Worm (Caenorhabditis elegans): ENCODE measurements around the gene anmt-3.

Gene anmt-3

DNA sequence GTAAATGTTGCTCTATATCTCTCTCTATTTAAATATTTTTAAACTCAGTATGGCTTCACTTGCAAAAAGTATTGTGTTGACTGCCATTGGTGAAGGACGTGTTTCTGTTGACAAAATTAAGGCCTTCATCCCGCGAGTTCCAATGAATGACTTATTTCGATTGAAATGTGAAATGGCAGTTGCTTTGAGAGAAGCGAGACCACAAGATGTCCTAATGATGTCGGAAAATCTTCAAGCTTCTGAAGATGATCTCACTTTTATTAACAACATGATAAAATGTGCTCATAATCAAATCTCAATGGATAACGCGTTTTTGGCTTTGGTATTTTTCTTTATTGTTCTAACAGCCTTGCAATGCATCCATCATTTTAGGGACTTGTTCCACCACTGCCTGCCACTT is 36.8 kb downstream of the anmt-3 start, which contains the start of gene ceh-75:
Gene ceh-75, plus strand, starts transcription at position 50 of the 400 bp plus-strand sequence.
- TF ChIP-seq sem-2 (GFP tag; optimal IDR thresholded peaks at IDR 0.05) = no peak
- no peak for TF ChIP-seq flh-1 (GFP tag; optimal IDR thresholded peaks at IDR 0.05)
- no peak for TF ChIP-seq mep-1 (tag; optimal IDR thresholded peaks at IDR 0.05)
- no peak for TF ChIP-seq elt-3 (tag; optimal IDR thresholded peaks at IDR 0.05)
- no peak for TF ChIP-seq pha-4 (tag; optimal IDR thresholded peaks at IDR 0.05)
- no peak for TF ChIP-seq lsy-2 (tag; optimal IDR thresholded peaks at IDR 0.05)
- TF ChIP-seq mab-5 (tag; optimal IDR thresholded peaks at IDR 0.05) = no peak
- TF ChIP-seq nhr-28 (tag; optimal IDR thresholded peaks at IDR 0.05) = no peak
- no peak for TF ChIP-seq ceh-83 (GFP tag; optimal IDR thresholded peaks at IDR 0.05)
- no peak for TF ChIP-seq bed-3 (GFP tag; optimal IDR thresholded peaks at IDR 0.05)
- no peak for TF ChIP-seq ceh-39 (tag; optimal IDR thresholded peaks at IDR 0.05)
- TF ChIP-seq hlh-1 (tag; optimal IDR thresholded peaks at IDR 0.05) = no peak
- TF ChIP-seq snpc-4 (tag; optimal IDR thresholded peaks at IDR 0.05) = no peak
- TF ChIP-seq zip-8 (tag; optimal IDR thresholded peaks at IDR 0.05) = no peak

DNA sequence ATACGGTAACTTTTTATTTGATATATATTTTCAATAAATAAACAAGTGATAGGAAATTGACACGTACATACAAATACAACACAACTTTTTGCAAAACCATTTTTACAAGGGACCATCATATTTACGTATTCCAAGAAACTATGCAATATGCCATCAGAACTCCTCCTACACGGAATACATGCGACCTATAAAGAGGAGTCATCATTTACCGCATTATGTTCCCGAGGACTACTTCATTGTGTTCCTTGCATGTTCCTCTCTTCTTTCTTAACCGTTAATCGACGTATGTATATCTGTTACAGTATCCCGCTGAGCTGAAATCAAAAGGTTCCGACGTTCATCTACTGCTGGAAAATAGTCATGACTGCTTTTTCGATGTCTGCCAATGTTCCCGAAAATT is 39.7 kb downstream of the anmt-3 start, which contains the start of gene C50H2.5:
Gene C50H2.5, plus strand, starts transcription at position 301 of the 400 bp plus-strand sequence.
- TF ChIP-seq elt-1 (tag; optimal IDR thresholded peaks at IDR 0.05; ENCODE audit: borderline replicate concordance, insufficient read depth) (no peak), mep-1 (tag; optimal IDR thresholded peaks at IDR 0.05) (no peak), lin-13 (tag; optimal IDR thresholded peaks at IDR 0.05) (no peak), ces-1 (GFP tag; optimal IDR thresholded peaks at IDR 0.05) (no peak), nhr-28 (tag; optimal IDR thresholded peaks at IDR 0.05) (no peak), unc-39 (tag; optimal IDR thresholded peaks at IDR 0.05) (no peak), nhr-2 (tag; optimal IDR thresholded peaks at IDR 0.05) (no peak), tbx-8 (GFP tag; optimal IDR thresholded peaks at IDR 0.05) (no peak), ceh-39 (tag; optimal IDR thresholded peaks at IDR 0.05) (no peak), cnd-1 (tag; optimal IDR thresholded peaks at IDR 0.05) (no peak), sptf-1 (tag; optimal IDR thresholded peaks at IDR 0.05) (no peak), zip-8 (tag; optimal IDR thresholded peaks at IDR 0.05) (no peak), drap-1 (GFP tag; optimal IDR thresholded peaks at IDR 0.05) (no peak), snpc-4 (tag; optimal IDR thresholded peaks at IDR 0.05) (no peak), mab-5 (tag; optimal IDR thresholded peaks at IDR 0.05) (no peak), unc-62 (GFP tag; optimal IDR thresholded peaks at IDR 0.05) (no peak), unc-120 (tag; optimal IDR thresholded peaks at IDR 0.05; ENCODE audit: poor library complexity, severe bottlenecking) (no peak), blmp-1 (tag; optimal IDR thresholded peaks at IDR 0.05) (no peak), sem-2 (GFP tag; optimal IDR thresholded peaks at IDR 0.05) (no peak), M03D4.4 (tag; optimal IDR thresholded peaks at IDR 0.05) (no peak)

DNA sequence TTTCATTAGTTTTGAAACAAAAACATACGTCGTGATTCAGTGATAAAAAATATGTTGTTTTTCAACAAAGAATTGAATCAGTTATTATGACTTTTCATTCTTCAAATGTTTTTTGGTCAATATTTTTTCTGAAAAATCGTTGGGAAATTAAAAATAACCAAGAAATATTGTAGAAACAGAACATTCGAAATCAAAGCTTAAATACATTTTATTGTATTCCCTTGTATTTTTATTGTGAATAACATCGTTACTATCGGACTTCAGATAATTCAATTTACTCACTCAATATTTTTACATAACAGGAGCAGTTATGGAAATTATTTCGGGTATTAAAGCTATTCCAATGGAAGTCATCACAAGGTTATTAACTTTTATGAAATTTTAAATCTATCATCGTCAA is 41.5 kb downstream of the anmt-3 start, which contains the start of gene C50H2.4:
Gene C50H2.4, plus strand, starts transcription at position 301 of the 400 bp plus-strand sequence.
- TF ChIP-seq snpc-4 (tag; optimal IDR thresholded peaks at IDR 0.05) (no peak), nhr-28 (tag; optimal IDR thresholded peaks at IDR 0.05) (no peak), pha-4 (tag; optimal IDR thresholded peaks at IDR 0.05) (no peak), cnd-1 (tag; optimal IDR thresholded peaks at IDR 0.05) (no peak), mls-2 (tag; optimal IDR thresholded peaks at IDR 0.05) (no peak), blmp-1 (tag; optimal IDR thresholded peaks at IDR 0.05) (no peak), ham-2 (GFP tag; optimal IDR thresholded peaks at IDR 0.05) (no peak), tbx-8 (GFP tag; optimal IDR thresholded peaks at IDR 0.05) (no peak), bed-3 (GFP tag; optimal IDR thresholded peaks at IDR 0.05) (no peak), sptf-1 (tag; optimal IDR thresholded peaks at IDR 0.05) (no peak), lin-32 (GFP tag; optimal IDR thresholded peaks at IDR 0.05) (no peak), unc-62 (GFP tag; optimal IDR thresholded peaks at IDR 0.05) (no peak), drap-1 (GFP tag; optimal IDR thresholded peaks at IDR 0.05) (no peak), hlh-1 (tag; optimal IDR thresholded peaks at IDR 0.05) (no peak)

DNA sequence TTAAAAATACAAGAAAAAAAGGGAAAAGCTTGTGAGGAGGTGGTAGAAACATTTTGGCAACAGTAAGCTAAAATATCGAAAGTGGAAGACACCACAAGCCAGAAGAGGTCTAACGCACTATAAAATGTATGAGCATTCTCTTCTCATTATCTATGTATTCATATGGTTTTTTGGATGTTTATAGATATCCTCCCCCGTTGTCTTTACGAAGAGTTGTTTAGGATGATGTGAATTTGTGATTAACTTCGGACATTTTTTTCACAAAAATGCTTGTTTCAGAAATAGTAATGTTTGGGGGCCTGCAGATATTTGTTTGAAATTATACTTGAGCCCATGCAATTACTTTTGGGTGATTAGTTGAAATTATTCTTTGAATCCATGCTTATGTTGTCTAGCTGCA is 43.1 kb downstream of the anmt-3 start, which contains the start of gene mec-9:
Gene mec-9, minus strand, starts transcription at position 101 of the 400 bp plus-strand sequence.
- TF ChIP-seq snpc-4 (tag; optimal IDR thresholded peaks at IDR 0.05) = no peak
- no peak for TF ChIP-seq lin-32 (GFP tag; optimal IDR thresholded peaks at IDR 0.05)
- no peak for TF ChIP-seq ztf-11 (tag; optimal IDR thresholded peaks at IDR 0.05)
- TF ChIP-seq tbx-8 (GFP tag; optimal IDR thresholded peaks at IDR 0.05) = no peak
- no peak for TF ChIP-seq nhr-12 (tag; optimal IDR thresholded peaks at IDR 0.05)
- no peak for TF ChIP-seq mab-5 (tag; optimal IDR thresholded peaks at IDR 0.05)
- no peak for TF ChIP-seq ceh-39 (tag; optimal IDR thresholded peaks at IDR 0.05)
- TF ChIP-seq unc-120 (tag; optimal IDR thresholded peaks at IDR 0.05; ENCODE audit: poor library complexity, severe bottlenecking) = no peak
- no peak for TF ChIP-seq sem-2 (GFP tag; optimal IDR thresholded peaks at IDR 0.05)
- no peak for TF ChIP-seq ces-1 (GFP tag; optimal IDR thresholded peaks at IDR 0.05)
- no peak for TF ChIP-seq nhr-237 (tag; optimal IDR thresholded peaks at IDR 0.05)
- TF ChIP-seq cnd-1 (tag; optimal IDR thresholded peaks at IDR 0.05) = no peak
- no peak for TF ChIP-seq elt-3 (tag; optimal IDR thresholded peaks at IDR 0.05)
- TF ChIP-seq M03D4.4 (tag; optimal IDR thresholded peaks at IDR 0.05) = no peak
- no peak for TF ChIP-seq nhr-28 (tag; optimal IDR thresholded peaks at IDR 0.05)
- TF ChIP-seq lsy-2 (tag; optimal IDR thresholded peaks at IDR 0.05) = no peak
- TF ChIP-seq drap-1 (GFP tag; optimal IDR thresholded peaks at IDR 0.05) = no peak
